Worm (Caenorhabditis elegans): ENCODE results near the gene sru-18.

ce11 chrIV:12495196-12495595 is 6.9 kb upstream of the sru-18 start, which contains the start of gene sru-20:
- no peak for TF ChIP-seq elt-2 (tag; optimal IDR thresholded peaks at IDR 0.05)
- TF ChIP-seq pha-4 (tag; optimal IDR thresholded peaks at IDR 0.05): no peak
- TF ChIP-seq sox-4 (tag; optimal IDR thresholded peaks at IDR 0.05): no peak
- no peak for TF ChIP-seq hlh-8 (tag; optimal IDR thresholded peaks at IDR 0.05)
- no peak for TF ChIP-seq ceh-34 (tag; optimal IDR thresholded peaks at IDR 0.05)
- no peak for TF ChIP-seq unc-42 (tag; optimal IDR thresholded peaks at IDR 0.05)
- no peak for TF ChIP-seq ama-1 (optimal IDR thresholded peaks at IDR 0.05)
- no peak for TF ChIP-seq unc-3 (GFP tag; conservative IDR thresholded peaks at IDR 0.05)
- no peak for TF ChIP-seq unc-3 (tag; optimal IDR thresholded peaks at IDR 0.05)
- no peak for TF ChIP-seq nhr-11 (tag; optimal IDR thresholded peaks at IDR 0.05)
- no peak for TF ChIP-seq hlh-13 (GFP tag; optimal IDR thresholded peaks at IDR 0.05)
- TF ChIP-seq ztf-16 (tag; optimal IDR thresholded peaks at IDR 0.05): no peak
- TF ChIP-seq K09A11.1 (tag; optimal IDR thresholded peaks at IDR 0.05; ENCODE audit: insufficient read depth): no peak
